Fruit fly (Drosophila melanogaster) whole organism, embryonic: ENCODE results near the gene crq.

Experiments
- Ada2b ChIP-seq: fragments of 200-800 bp; sonication (Bioruptor generic); IDR thresholded peaks from 2 replicates; pipeline ENCODE4 v1.3.6; 2022; ENCODE audit warnings: missing biosample characterization, missing genetic modification characterization
- B-H1 ChIP-seq: fragments of 200-800 bp; sonication (Bioruptor generic); IDR thresholded peaks from 3 replicates; pipeline ENCODE4 v1.3.6; 2022; ENCODE audit warnings: missing biosample characterization, missing genetic modification characterization
- Bteb2 ChIP-seq: fragments of 200-800 bp; sonication (Bioruptor generic); optimal IDR thresholded peaks from 2 replicates; lab custom pipeline; 2016; ENCODE audit warnings: missing biosample characterization, missing genetic modification characterization
- CG1024 ChIP-seq: fragments of 200-800 bp; sonication (Bioruptor generic); IDR thresholded peaks from 2 replicates; pipeline ENCODE4 v1.3.6; 2022; ENCODE audit warnings: missing biosample characterization, missing genetic modification characterization
- CG11247 ChIP-seq: fragments of 200-800 bp; sonication (Bioruptor generic); IDR thresholded peaks from 2 replicates; pipeline ENCODE4 v1.3.6; 2022; ENCODE audit warnings: missing biosample characterization, missing genetic modification characterization
- CG12155 ChIP-seq: fragments of 200-800 bp; sonication (Bioruptor generic); optimal IDR thresholded peaks from 3 replicates; lab custom pipeline; 2016; ENCODE audit warnings: missing biosample characterization, missing genetic modification characterization
- CG1233 ChIP-seq: fragments of 200-800 bp; sonication (Bioruptor generic); optimal IDR thresholded peaks from 4 replicates; lab custom pipeline; 2018; ENCODE audit warnings: missing biosample characterization, mild to moderate bottlenecking, missing genetic modification characterization
- CG13894 ChIP-seq: fragments of 200-800 bp; sonication (Bioruptor generic); optimal IDR thresholded peaks from 3 replicates; lab custom pipeline; 2018; ENCODE audit warnings: missing biosample characterization, mild to moderate bottlenecking, missing genetic modification characterization, moderate library complexity
- CG15514 ChIP-seq: fragments of 200-800 bp; sonication (Bioruptor generic); optimal IDR thresholded peaks from 3 replicates; lab custom pipeline; 2017; ENCODE audit warnings: missing biosample characterization, missing genetic modification characterization, mild to moderate bottlenecking, moderate library complexity, missing genetic modification reagents
- CG1602 ChIP-seq: fragments of 200-800 bp; sonication (Bioruptor generic); optimal IDR thresholded peaks from 3 replicates; lab custom pipeline; 2016; ENCODE audit warnings: missing biosample characterization, missing genetic modification characterization
- CG2116 ChIP-seq: fragments of 200-800 bp; sonication (Bioruptor generic); optimal IDR thresholded peaks from 3 replicates; lab custom pipeline; 2018; ENCODE audit warnings: missing biosample characterization, mild to moderate bottlenecking, missing genetic modification characterization
- CG2199 ChIP-seq: fragments of 200-800 bp; sonication (Bioruptor generic); IDR thresholded peaks from 3 replicates; pipeline ENCODE4 v1.3.6; 2022; ENCODE audit warnings: missing biosample characterization, missing genetic modification characterization
- CG3281 ChIP-seq: fragments of 200-800 bp; sonication (Bioruptor generic); optimal IDR thresholded peaks from 3 replicates; lab custom pipeline; 2017; ENCODE audit warnings: missing biosample characterization, mild to moderate bottlenecking, missing genetic modification characterization
- CG34376 ChIP-seq: fragments of 200-800 bp; sonication (Bioruptor generic); optimal IDR thresholded peaks from 2 replicates; lab custom pipeline; 2018; ENCODE audit warnings: missing biosample characterization, mild to moderate bottlenecking, missing genetic modification characterization
- CG3726 ChIP-seq: fragments of 200-800 bp; sonication (Bioruptor generic); IDR thresholded peaks from 3 replicates; pipeline ENCODE4, ENCODE4 v1.3.6; 2022; ENCODE audit warnings: missing biosample characterization, missing genetic modification characterization
- CG4404 ChIP-seq: fragments of 200-800 bp; sonication (Bioruptor generic); IDR thresholded peaks from 2 replicates; pipeline ENCODE4 v1.3.6; 2022; ENCODE audit warnings: missing biosample characterization, missing genetic modification characterization
- CG4854 ChIP-seq: fragments of 200-800 bp; sonication (Bioruptor generic); optimal IDR thresholded peaks from 2 replicates; lab custom pipeline; 2016; ENCODE audit warnings: missing biosample characterization, missing genetic modification characterization, inconsistent platforms
- CG6791 ChIP-seq: fragments of 200-800 bp; sonication (Bioruptor generic); IDR thresholded peaks from 3 replicates; pipeline ENCODE4 v1.3.6; 2022; ENCODE audit warnings: missing biosample characterization, missing genetic modification characterization; ENCODE audit not compliant: partially characterized antibody
- CG7271 ChIP-seq: fragments of 200-800 bp; sonication (Bioruptor generic); optimal IDR thresholded peaks from 2 replicates; lab custom pipeline; 2018; ENCODE audit warnings: missing biosample characterization, mild to moderate bottlenecking, missing genetic modification characterization, moderate library complexity
- CG7963 ChIP-seq: fragments of 200-800 bp; sonication (Bioruptor generic); IDR thresholded peaks from 3 replicates; pipeline ENCODE4 v1.3.6; 2022; ENCODE audit warnings: missing biosample characterization, missing genetic modification characterization; ENCODE audit not compliant: partially characterized antibody
- CG7987 ChIP-seq: fragments of 200-800 bp; sonication (Bioruptor generic); optimal IDR thresholded peaks from 2 replicates; lab custom pipeline; 2018; ENCODE audit warnings: missing biosample characterization, mild to moderate bottlenecking, missing genetic modification characterization, moderate library complexity
- CG8359 ChIP-seq: fragments of 200-800 bp; sonication (Bioruptor generic); optimal IDR thresholded peaks from 2 replicates; lab custom pipeline; 2017; ENCODE audit warnings: missing biosample characterization, mild to moderate bottlenecking, missing genetic modification characterization, borderline replicate concordance
- CG9609 ChIP-seq: fragments of 200-800 bp; sonication (Bioruptor generic); optimal IDR thresholded peaks from 3 replicates; lab custom pipeline; 2016; ENCODE audit warnings: missing biosample characterization, missing genetic modification characterization
- D19B ChIP-seq: fragments of 200-800 bp; sonication (Bioruptor generic); optimal IDR thresholded peaks from 2 replicates; lab custom pipeline; 2017; ENCODE audit warnings: missing biosample characterization, mild to moderate bottlenecking, missing genetic modification characterization
- Drgx ChIP-seq: fragments of 200-800 bp; sonication (Bioruptor generic); IDR thresholded peaks from 2 replicates; pipeline ENCODE4 v1.3.6; 2022; ENCODE audit warnings: missing biosample characterization, missing genetic modification characterization
- Fer1 ChIP-seq: fragments of 200-800 bp; sonication (Bioruptor generic); optimal IDR thresholded peaks from 2 replicates; lab custom pipeline; 2017; ENCODE audit warnings: missing biosample characterization, mild to moderate bottlenecking, missing genetic modification characterization
- Gsc ChIP-seq: fragments of 200-800 bp; sonication (Bioruptor generic); IDR thresholded peaks from 2 replicates; pipeline ENCODE4 v1.3.6; 2022; ENCODE audit warnings: missing biosample characterization, missing genetic modification characterization
- Hr51 ChIP-seq, 2 experiments: fragments of 200-800 bp; sonication (Bioruptor generic); optimal IDR thresholded peaks; 2 replicates in 1 of 2; 3 replicates in 1 of 2; lab custom pipeline; 2016 to 2018; ENCODE audit warnings: missing biosample characterization in 2 of 2, missing genetic modification characterization in 2 of 2, mild to moderate bottlenecking in 1 of 2, moderate library complexity in 1 of 2
- Med ChIP-seq: fragments of 200-800 bp; sonication (Bioruptor generic); peaks from one replicate; lab custom pipeline; 2016; ENCODE audit warnings: missing biosample characterization, missing genetic modification characterization, mild to moderate bottlenecking, inconsistent platforms, moderate library complexity
- Pdp1 ChIP-seq, 2 experiments: fragments of 200-800 bp; sonication (Bioruptor generic); optimal IDR thresholded peaks; 3 replicates each; lab custom pipeline; 2016; ENCODE audit warnings: missing biosample characterization in 2 of 2, missing genetic modification characterization in 2 of 2, mild to moderate bottlenecking in 1 of 2, moderate library complexity in 1 of 2
- Rx ChIP-seq: fragments of 200-800 bp; sonication (Bioruptor generic); IDR thresholded peaks from 2 replicates; pipeline ENCODE4 v1.3.6; 2022; ENCODE audit warnings: missing biosample characterization, missing genetic modification characterization
- Side ChIP-seq: fragments of 200-800 bp; sonication (Bioruptor generic); optimal IDR thresholded peaks from 2 replicates; lab custom pipeline; 2016; ENCODE audit warnings: missing biosample characterization, missing genetic modification characterization
- Sry-δ ChIP-seq: fragments of 200-800 bp; sonication (Bioruptor generic); optimal IDR thresholded peaks from 2 replicates; lab custom pipeline; 2016; ENCODE audit warnings: missing biosample characterization, missing genetic modification characterization
- bigmax ChIP-seq: fragments of 200-800 bp; sonication (Bioruptor generic); optimal IDR thresholded peaks from 2 replicates; lab custom pipeline; 2018; ENCODE audit warnings: missing biosample characterization, mild to moderate bottlenecking, missing genetic modification characterization
- btn ChIP-seq: fragments of 200-800 bp; sonication (Bioruptor generic); optimal IDR thresholded peaks from 2 replicates; lab custom pipeline; 2016; ENCODE audit warnings: missing biosample characterization, missing genetic modification characterization
- crp ChIP-seq, 2 experiments: fragments of 200-800 bp; sonication (Bioruptor generic); optimal IDR thresholded peaks; 2 replicates in 1 of 2; 3 replicates in 1 of 2; lab custom pipeline; 2017; ENCODE audit warnings: missing biosample characterization in 2 of 2, missing genetic modification characterization in 2 of 2, mild to moderate bottlenecking in 1 of 2, moderate library complexity in 1 of 2
- dan ChIP-seq: fragments of 200-800 bp; sonication (Bioruptor generic); IDR thresholded peaks from 2 replicates; pipeline ENCODE4 v1.3.6; 2022; ENCODE audit warnings: missing biosample characterization, missing genetic modification characterization
- emc ChIP-seq: fragments of 200-800 bp; sonication (Bioruptor generic); optimal IDR thresholded peaks from 2 replicates; lab custom pipeline; 2016; ENCODE audit warnings: missing biosample characterization, missing genetic modification characterization
- ewg ChIP-seq: fragments of 200-800 bp; sonication (Bioruptor generic); optimal IDR thresholded peaks from 3 replicates; lab custom pipeline; 2017; ENCODE audit warnings: mild to moderate bottlenecking, missing biosample characterization, missing genetic modification reagents, missing genetic modification characterization
- fd102C ChIP-seq: fragments of 200-800 bp; sonication (Bioruptor generic); optimal IDR thresholded peaks from 2 replicates; lab custom pipeline; 2018; ENCODE audit warnings: missing biosample characterization, mild to moderate bottlenecking, missing genetic modification characterization, moderate library complexity
- ftz-f1 ChIP-seq: fragments of 200-800 bp; sonication (Bioruptor generic); optimal IDR thresholded peaks from 2 replicates; lab custom pipeline; 2016; ENCODE audit warnings: missing biosample characterization, missing genetic modification characterization
- gfzf ChIP-seq: fragments of 200-800 bp; sonication (Bioruptor generic); optimal IDR thresholded peaks from 2 replicates; lab custom pipeline; 2016; ENCODE audit warnings: missing biosample characterization, mild to moderate bottlenecking, missing genetic modification characterization, moderate library complexity
- otp ChIP-seq: fragments of 200-800 bp; sonication (Bioruptor generic); IDR thresholded peaks from 3 replicates; pipeline ENCODE4, ENCODE4 v1.3.6; 2022; ENCODE audit warnings: missing biosample characterization, missing genetic modification characterization
- pan ChIP-seq, 4 experiments: fragments of >200 bp in 3 of 4; fragments of 200-800 bp in 1 of 4; sonication (Bioruptor generic) in 1 of 4; optimal IDR thresholded peaks in 3 of 4; IDR thresholded peaks in 1 of 4; 2 replicates each; pipeline versions ENCODE4 v1.3.6 to Lab custom; 2017 to 2022; ENCODE audit warnings: missing biosample characterization in 2 of 4, missing genetic modification characterization in 2 of 4, mixed read lengths in 1 of 4
- peb ChIP-seq: fragments of 200-800 bp; sonication (Bioruptor generic); IDR thresholded peaks from 2 replicates; pipeline ENCODE4 v1.3.6; 2022; ENCODE audit warnings: missing biosample characterization, missing genetic modification characterization
- pho ChIP-seq: fragments of 200-800 bp; sonication (Bioruptor generic); optimal IDR thresholded peaks from 2 replicates; lab custom pipeline; 2016; ENCODE audit warnings: missing biosample characterization, missing genetic modification characterization
- slbo ChIP-seq: fragments of 200-800 bp; sonication (Bioruptor generic); IDR thresholded peaks from 2 replicates; pipeline ENCODE4 v1.3.6; 2022; ENCODE audit warnings: missing biosample characterization, missing genetic modification characterization
- slou ChIP-seq: fragments of 200-800 bp; sonication (Bioruptor generic); optimal IDR thresholded peaks from 3 replicates; lab custom pipeline; 2016; ENCODE audit warnings: missing biosample characterization, missing genetic modification characterization

crq gene

dm6 chr2L:441927-442691 lies 10.7 kb downstream of the crq start (continued):
- no peak for TF ChIP-seq CG7963 (GFP tag; lab: Robert Waterston, UW)
- peak; percentile 2 for TF ChIP-seq slou (GFP tag; lab: Kevin White, UChicago)
- peak; percentile 71 to 79 for TF ChIP-seq Pdp1 (GFP tag; optimal IDR thresholded peaks at IDR 0.05; lab: Kevin White, UChicago)
- peak; percentile 88 for TF ChIP-seq Rx (GFP tag; lab: Robert Waterston, UW)
- TF ChIP-seq Bteb2 (GFP tag; lab: Kevin White, UChicago), result no peak
- peak; percentile 94 for TF ChIP-seq Med (GFP tag; lab: Kevin White, UChicago)
- TF ChIP-seq gfzf (GFP tag; lab: Kevin White, UChicago), result no peak
- TF ChIP-seq pan (optimal IDR thresholded peaks at IDR 0.05; lab: Kevin White, UChicago), result no peak
- TF ChIP-seq pan (GFP tag; optimal IDR thresholded peaks at IDR 0.05 in 1 of 2, IDR thresholded peaks at IDR 0.05 in 1 of 2), result peak in 1 of 2 experiments; percentile 85
- TF ChIP-seq btn, result peak; percentile 81
- TF ChIP-seq bigmax (GFP tag; lab: Kevin White, UChicago), result no peak
- TF ChIP-seq CG1024 (GFP tag; lab: Robert Waterston, UW), result peak; percentile 84
- TF ChIP-seq fd102C (GFP tag; lab: Kevin White, UChicago), result peak; percentile 68
- TF ChIP-seq Ada2b, result peak; percentile 49
- peak; percentile 70 for TF ChIP-seq dan (GFP tag; lab: Robert Waterston, UW)
- TF ChIP-seq emc (GFP tag; lab: Kevin White, UChicago), result peak; percentile 53
- TF ChIP-seq CG9609 (GFP tag; lab: Kevin White, UChicago), result peak; percentile 85
- TF ChIP-seq CG1233 (GFP tag; lab: Kevin White, UChicago), result peak; percentile 69
- peak; percentile 85; the same call in 2 of the 3 replicates for TF ChIP-seq CG2199 (GFP tag; lab: Robert Waterston, UW)
- TF ChIP-seq crp (GFP tag; optimal IDR thresholded peaks at IDR 0.05; lab: Kevin White, UChicago), result peak in 1 of 2 experiments; percentile 28
- peak; percentile 82 for TF ChIP-seq peb
- no peak for TF ChIP-seq CG11247 (GFP tag; lab: Robert Waterston, UW)
- TF ChIP-seq CG1602 (GFP tag; lab: Kevin White, UChicago), result peak; percentile 83
- no peak for TF ChIP-seq CG34376 (GFP tag; lab: Kevin White, UChicago)
- TF ChIP-seq Fer1 (GFP tag; lab: Kevin White, UChicago), result no peak
- TF ChIP-seq ewg (GFP tag; lab: Kevin White, UChicago), result peak; percentile 75
- no peak for TF ChIP-seq D19B
- TF ChIP-seq CG3726 (GFP tag; lab: Robert Waterston, UW), result peak; percentile 75; the same call in 2 of the 3 replicates
- peak; percentile 48 for TF ChIP-seq CG12155
- peak; percentile 52; the same call in 1 of the 2 replicates for TF ChIP-seq slbo (GFP tag; lab: Robert Waterston, UW)
- TF ChIP-seq ftz-f1, result peak; percentile 20
- peak in 1 of 2 experiments; percentile 68 for TF ChIP-seq Hr51 (GFP tag; optimal IDR thresholded peaks at IDR 0.05; lab: Kevin White, UChicago)
- peak; percentile 82 for TF ChIP-seq Gsc (GFP tag; lab: Robert Waterston, UW)
- peak; percentile 64; the same call in 2 of the 3 replicates for TF ChIP-seq B-H1 (GFP tag; lab: Robert Waterston, UW)
- TF ChIP-seq pho (GFP tag; lab: Kevin White, UChicago), result peak; percentile 30
- TF ChIP-seq Side, result peak; percentile 84
- TF ChIP-seq CG7271 (tag; lab: Kevin White, UChicago), result peak; percentile 37
- TF ChIP-seq otp (GFP tag; lab: Robert Waterston, UW), result peak; percentile 88
- peak; percentile 24 for TF ChIP-seq CG15514 (GFP tag; lab: Kevin White, UChicago)
- TF ChIP-seq CG7987 (GFP tag; lab: Kevin White, UChicago), result peak; percentile 25
- TF ChIP-seq CG3281 (GFP tag; lab: Kevin White, UChicago), result no peak
- no peak for TF ChIP-seq CG6791 (GFP tag; lab: Robert Waterston, UW)
- peak; percentile 12 for TF ChIP-seq Sry-δ (GFP tag; lab: Kevin White, UChicago)
- peak; percentile 44 for TF ChIP-seq CG2116 (GFP tag; lab: Kevin White, UChicago)
- TF ChIP-seq CG4854 (GFP tag; lab: Kevin White, UChicago), result no peak
- peak; percentile 91 for TF ChIP-seq Drgx (GFP tag; lab: Robert Waterston, UW)
- peak; percentile 56 for TF ChIP-seq CG8359 (GFP tag; lab: Kevin White, UChicago)
- peak; percentile 83 for TF ChIP-seq CG4404 (GFP tag; lab: Robert Waterston, UW)
- TF ChIP-seq CG13894, result no peak
